Fruit fly (Drosophila melanogaster) S2 (cell line): ENCODE data around the gene CG17110.

Experiments used
- CG8478 ChIP-seq: fragments of >200 bp; optimal IDR thresholded peaks from 2 replicates; lab custom pipeline; 2018
- CTCF ChIP-seq, 2 experiments: fragments of >200 bp; optimal IDR thresholded peaks; 2 replicates each; lab custom pipeline; 2018

CG17110 gene

dm6 chr3R:23126241-23127022 lies 34.9 kb downstream of the CG17110 start, which contains the start of gene CG31365:
CG31365 (minus strand) TSS chr3R:23126422.
- no peak for TF ChIP-seq CTCF (optimal IDR thresholded peaks at IDR 0.05; lab: Kevin White, UChicago)
- TF ChIP-seq CG8478 (lab: Kevin White, UChicago), result no peak

- TF ChIP-seq CTCF (optimal IDR thresholded peaks at IDR 0.05; lab: Kevin White, UChicago) (peak; percentile 49 to 50), CG8478 (lab: Kevin White, UChicago) (no peak)
These were observed 36.3 kb downstream of the CG17110 start, which contains the start of gene CG31457 for dm6 chr3R:23127796-23128195. CG31457 (minus strand) TSS chr3R:23127981.

- no peak for TF ChIP-seq CTCF (optimal IDR thresholded peaks at IDR 0.05; lab: Kevin White, UChicago)
- no peak for TF ChIP-seq CG8478 (lab: Kevin White, UChicago)
These were observed 38.1 kb downstream of the CG17110 start for dm6 chr3R:23129617-23130016.

DNA sequence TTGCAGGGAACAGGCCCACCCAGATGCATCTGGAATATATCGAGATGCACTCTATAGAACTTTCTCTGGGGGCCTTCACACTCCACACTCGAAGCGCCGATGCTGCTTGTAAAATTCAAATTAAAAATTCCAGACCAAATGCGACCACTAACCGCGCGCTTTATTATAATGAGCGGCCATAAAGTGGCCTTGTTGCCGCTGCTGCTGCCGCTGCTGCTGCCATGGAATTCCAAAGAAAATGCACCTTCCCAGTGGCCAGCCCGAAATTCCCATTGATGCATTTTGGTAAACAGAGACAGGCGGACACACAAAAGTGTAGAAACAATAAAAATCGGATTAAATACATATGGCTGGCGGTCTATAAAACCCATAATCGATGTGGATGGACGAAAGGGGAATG lies 38.7 kb downstream of the CG17110 start:
- TF ChIP-seq CTCF (optimal IDR thresholded peaks at IDR 0.05; lab: Kevin White, UChicago) (no peak), CG8478 (lab: Kevin White, UChicago) (no peak)

- TF ChIP-seq CG8478 (lab: Kevin White, UChicago) (no peak), CTCF (optimal IDR thresholded peaks at IDR 0.05; lab: Kevin White, UChicago) (no peak)
These were observed 39.4 kb downstream of the CG17110 start for dm6 chr3R:23130884-23131283.

dm6 chr3R:23131341-23131884 lies 39.9 kb downstream of the CG17110 start:
- TF ChIP-seq CTCF (optimal IDR thresholded peaks at IDR 0.05; lab: Kevin White, UChicago) (no peak), CG8478 (lab: Kevin White, UChicago) (no peak)

dm6 chr3R:23132299-23132698 lies 40.8 kb downstream of the CG17110 start:
- TF ChIP-seq CTCF (optimal IDR thresholded peaks at IDR 0.05; lab: Kevin White, UChicago), result no peak
- no peak for TF ChIP-seq CG8478 (lab: Kevin White, UChicago)

DNA sequence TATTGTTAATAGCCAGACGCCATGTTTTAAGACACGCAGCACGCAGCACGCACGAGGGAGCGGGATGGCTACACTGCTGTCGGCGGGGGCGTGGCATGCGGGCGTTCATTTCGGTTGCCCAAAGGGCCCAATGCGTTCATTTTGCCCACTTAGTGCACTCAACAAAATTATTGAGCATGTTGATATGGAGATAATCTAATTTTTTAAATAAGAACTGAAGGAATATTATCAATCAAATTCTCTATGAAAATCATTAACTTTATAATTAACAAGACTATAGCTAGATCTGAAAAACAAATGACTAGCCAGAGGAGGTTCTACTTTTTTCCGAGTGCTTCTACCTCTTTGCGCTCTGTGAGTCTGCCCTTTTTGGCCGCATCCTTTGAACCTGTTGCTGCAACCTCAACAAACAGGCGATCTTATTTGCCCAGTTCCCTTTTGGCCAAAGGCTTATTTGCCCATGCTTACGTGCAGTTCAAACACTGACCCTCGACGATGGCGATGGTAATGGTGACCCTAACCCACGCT lies 41.8 kb downstream of the CG17110 start:
- TF ChIP-seq CTCF (optimal IDR thresholded peaks at IDR 0.05; lab: Kevin White, UChicago), result no peak
- TF ChIP-seq CG8478 (lab: Kevin White, UChicago), result no peak

dm6 chr3R:23134690-23135089 lies 43.2 kb downstream of the CG17110 start:
- TF ChIP-seq CG8478 (lab: Kevin White, UChicago), result no peak
- no peak for TF ChIP-seq CTCF (optimal IDR thresholded peaks at IDR 0.05; lab: Kevin White, UChicago)

- TF ChIP-seq CG8478 (lab: Kevin White, UChicago), result no peak
These were observed 46.9 kb downstream of the CG17110 start for dm6 chr3R:23138439-23138838.

- TF ChIP-seq CTCF (optimal IDR thresholded peaks at IDR 0.05; lab: Kevin White, UChicago) (no peak), CG8478 (lab: Kevin White, UChicago) (no peak)
These were observed 47.6 kb downstream of the CG17110 start for dm6 chr3R:23138992-23139633.

DNA sequence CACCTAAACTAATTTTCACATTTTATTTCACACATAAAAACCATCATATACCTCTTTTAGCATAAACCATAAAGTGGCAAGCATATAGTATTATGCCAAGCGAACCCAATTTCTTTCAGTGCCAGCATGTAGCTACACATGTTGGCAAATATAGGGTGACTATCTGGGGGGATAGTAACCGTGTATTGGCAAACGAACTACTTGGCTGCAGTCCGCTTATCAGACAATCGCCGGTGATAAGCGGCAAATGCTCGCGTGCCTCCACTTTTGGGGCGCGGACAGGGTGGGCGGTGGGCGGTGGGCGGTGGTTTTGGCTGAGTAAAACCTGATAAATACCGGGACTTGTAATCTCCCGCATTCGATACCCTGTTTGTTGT lies 48.1 kb downstream of the CG17110 start:
- TF ChIP-seq CTCF (optimal IDR thresholded peaks at IDR 0.05; lab: Kevin White, UChicago) (no peak), CG8478 (lab: Kevin White, UChicago) (no peak)

- TF ChIP-seq CTCF (optimal IDR thresholded peaks at IDR 0.05; lab: Kevin White, UChicago) (no peak), CG8478 (lab: Kevin White, UChicago) (no peak)
These were observed 48.8 kb downstream of the CG17110 start for dm6 chr3R:23140280-23140679.

- TF ChIP-seq CG8478 (lab: Kevin White, UChicago) (no peak), CTCF (optimal IDR thresholded peaks at IDR 0.05; lab: Kevin White, UChicago) (no peak)
These were observed 49.6 kb downstream of the CG17110 start for dm6 chr3R:23141113-23141512.
